Worm (Caenorhabditis elegans) whole organism, young adult: ENCODE data around the gene gnrr-2.

Experiments used
- F23B12.7 ChIP-seq: sonication (generic microtip); optimal IDR thresholded peaks from 2 replicates; lab custom pipeline; 2017; ENCODE audit warnings: missing genetic modification characterization, mild to moderate bottlenecking, missing compliant biosample characterization, antibody characterized with exemption, moderate library complexity; ENCODE audit not compliant: insufficient read depth
- T07F8.4 ChIP-seq: sonication (generic microtip); optimal IDR thresholded peaks from 2 replicates; lab custom pipeline; 2016; ENCODE audit warnings: mild to moderate bottlenecking, missing genetic modification characterization, moderate library complexity, missing compliant biosample characterization
- madf-3 ChIP-seq: fragments of 200-800 bp; sonication (Bioruptor generic); IDR thresholded peaks from 2 replicates; pipeline ENCODE4 v1.3.6; 2022; ENCODE audit warnings: missing genetic modification reagents, missing genetic modification characterization, missing compliant biosample characterization
- madf-8 ChIP-seq: fragments of 200-800 bp; sonication (Bioruptor generic); conservative IDR thresholded peaks from 2 replicates; pipeline ENCODE4 v1.3.6; 2022; ENCODE audit warnings: missing genetic modification reagents, missing genetic modification characterization, missing compliant biosample characterization
- mes-4 ChIP-seq: sonication (generic microtip); optimal IDR thresholded peaks from 2 replicates; lab custom pipeline; 2016; ENCODE audit warnings: missing genotype, missing genetic modification characterization, missing compliant biosample characterization
- nfyb-1 ChIP-seq: fragments of 200-800 bp; sonication (Bioruptor generic); IDR thresholded peaks from 2 replicates; pipeline ENCODE4 v1.3.6; 2022; ENCODE audit warnings: missing genetic modification reagents, missing genetic modification characterization, missing compliant biosample characterization
- tbp1 ChIP-seq: fragments of 200-800 bp; sonication (Bioruptor generic); optimal IDR thresholded peaks from 2 replicates; lab custom pipeline; 2018; ENCODE audit warnings: mild to moderate bottlenecking, missing genetic modification characterization, missing compliant biosample characterization
- unc-62 ChIP-seq: fragments of 150-350 bp; optimal IDR thresholded peaks from 2 replicates; lab custom pipeline; 2014; ENCODE audit warnings: missing biosample characterization, missing genetic modification reagents, missing genetic modification characterization

- TF ChIP-seq F23B12.7 (tag; lab: Kevin White, UChicago) (no peak), madf-3 (GFP tag; lab: Robert Waterston, UW) (no peak), T07F8.4 (tag; lab: Kevin White, UChicago) (no peak), unc-62 (no peak), nfyb-1 (GFP tag; lab: Robert Waterston, UW) (no peak), tbp1 (no peak), mes-4 (tag; lab: Kevin White, UChicago) (no peak), madf-8 (GFP tag; lab: Robert Waterston, UW) (no peak)
Observed at ce11 chrV:14433584-14433983, 24.7 kb downstream of the gnrr-2 start.
